Worm (Caenorhabditis elegans): ENCODE data around the gene lim-4.

Gene lim-4

DNA sequence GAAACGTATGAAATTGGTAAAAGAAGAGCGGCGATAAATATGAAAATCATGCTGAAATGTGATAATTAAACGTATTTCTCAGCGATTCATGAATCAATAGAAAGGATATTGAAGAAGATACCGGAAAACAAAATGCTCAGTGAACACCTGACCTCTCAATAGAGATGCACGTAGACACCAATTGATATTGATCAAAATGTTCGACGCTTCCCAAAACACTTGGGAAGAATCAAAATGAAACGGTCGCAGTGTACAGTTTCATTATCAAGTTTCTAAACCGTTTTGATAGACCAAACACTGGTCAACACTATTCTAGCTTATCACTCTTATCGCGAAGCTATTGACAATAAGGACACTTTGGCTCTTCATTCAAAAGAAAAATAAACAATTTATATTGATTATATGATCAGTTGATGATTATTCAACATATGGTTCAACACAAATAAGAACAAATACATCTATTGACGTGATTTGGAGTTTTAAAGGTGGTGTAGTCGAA is 30.9 kb downstream of the lim-4 start, which contains the start of gene ttr-48:
Gene ttr-48 (minus strand): TSS at position 51 of the 499 bp plus-strand sequence.
- TF ChIP-seq F13C5.2 (tag; optimal IDR thresholded peaks at IDR 0.05) (no peak), B0310.2 (tag; optimal IDR thresholded peaks at IDR 0.05) (no peak), tbx-37 (GFP tag; conservative IDR thresholded peaks at IDR 0.05) (no peak), scrt-1 (GFP tag; IDR thresholded peaks at IDR 0.05) (no peak), aly-1 (tag; optimal IDR thresholded peaks at IDR 0.05) (no peak), ceh-36 (tag; optimal IDR thresholded peaks at IDR 0.05) (no peak), flt-1 (GFP tag; IDR thresholded peaks at IDR 0.05) (no peak), hmbx-1 (tag; optimal IDR thresholded peaks at IDR 0.05) (no peak), sea-1 (GFP tag; conservative IDR thresholded peaks at IDR 0.05) (no peak), tbx-11 (GFP tag; IDR thresholded peaks at IDR 0.05) (no peak), pes-1 (GFP tag; IDR thresholded peaks at IDR 0.05) (no peak)

DNA sequence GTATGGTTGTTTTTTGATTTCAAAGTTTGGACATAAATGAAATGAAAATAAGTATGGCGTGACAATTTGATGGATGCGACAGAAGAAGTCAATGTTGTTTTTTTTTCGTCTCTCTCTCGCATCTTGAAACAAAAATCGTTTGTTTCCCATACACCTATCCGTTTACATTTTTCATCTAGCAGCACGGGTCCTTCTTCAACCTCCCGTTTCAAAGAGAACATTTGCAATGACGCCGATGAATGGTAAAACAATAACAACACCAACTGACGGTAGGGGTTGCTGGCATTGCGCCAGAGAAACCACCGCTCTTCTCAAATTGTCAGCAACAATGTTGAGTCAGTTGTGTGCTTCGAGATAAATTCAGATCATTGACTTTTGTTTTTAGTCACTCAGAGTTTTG is 34.2 kb downstream of the lim-4 start:
- no peak for TF ChIP-seq tbx-37 (GFP tag; conservative IDR thresholded peaks at IDR 0.05)

DNA sequence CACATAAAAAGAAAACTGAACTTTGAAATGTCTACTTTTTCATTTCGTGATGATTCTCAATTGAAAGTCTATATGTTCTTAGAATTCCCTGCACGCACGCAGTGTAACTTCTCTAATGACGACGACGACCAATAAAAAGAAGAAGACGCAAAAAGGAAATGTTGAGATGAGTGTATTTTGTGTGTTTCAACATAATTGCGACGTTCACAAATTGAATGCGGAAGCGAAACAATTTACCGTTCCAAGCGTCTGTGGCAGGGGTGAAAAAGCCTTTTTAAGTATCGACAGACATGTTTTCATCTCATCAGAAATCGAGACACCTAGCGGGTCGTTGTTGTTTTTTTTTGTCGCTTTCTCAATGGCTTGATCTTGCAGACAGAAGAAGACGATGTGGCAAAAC is 34.7 kb downstream of the lim-4 start:
- no peak for TF ChIP-seq hmg-4 (GFP tag; optimal IDR thresholded peaks at IDR 0.05)

DNA sequence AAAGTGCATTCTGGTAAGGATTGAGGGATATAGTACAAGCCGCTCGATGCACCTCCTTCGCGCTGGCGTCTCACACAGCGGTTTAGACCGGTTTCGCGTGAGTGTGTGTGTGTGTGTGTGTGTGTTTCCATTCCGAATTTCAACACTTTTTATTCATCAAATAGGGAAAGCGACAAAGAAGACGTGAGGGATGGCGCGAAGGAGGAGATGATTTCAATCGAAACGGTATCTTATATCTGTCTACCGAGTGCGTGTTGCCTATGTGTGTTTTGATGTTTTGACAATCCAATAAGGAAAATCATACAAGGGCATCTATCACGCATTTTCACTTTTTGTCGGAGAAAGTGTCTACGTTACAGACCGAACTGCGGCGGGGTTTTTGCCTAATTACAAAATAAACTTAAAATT is 35.6 kb downstream of the lim-4 start:
- TF ChIP-seq sea-1 (GFP tag; conservative IDR thresholded peaks at IDR 0.05) (no peak), ceh-13 (GFP tag; optimal IDR thresholded peaks at IDR 0.05) (no peak), aly-1 (tag; optimal IDR thresholded peaks at IDR 0.05) (no peak), hnd-1 (tag; optimal IDR thresholded peaks at IDR 0.05) (no peak), ceh-36 (tag; optimal IDR thresholded peaks at IDR 0.05) (no peak), B0310.2 (tag; optimal IDR thresholded peaks at IDR 0.05) (no peak), pes-1 (GFP tag; IDR thresholded peaks at IDR 0.05) (no peak), hmg-4 (GFP tag; optimal IDR thresholded peaks at IDR 0.05) (no peak), tra-4 (tag; optimal IDR thresholded peaks at IDR 0.05) (no peak), tbx-11 (GFP tag; IDR thresholded peaks at IDR 0.05) (no peak), tbx-37 (GFP tag; conservative IDR thresholded peaks at IDR 0.05) (no peak), ets-7 (tag; optimal IDR thresholded peaks at IDR 0.05) (no peak), scrt-1 (GFP tag; IDR thresholded peaks at IDR 0.05) (no peak), flt-1 (GFP tag; IDR thresholded peaks at IDR 0.05) (no peak), ama-1 (optimal IDR thresholded peaks at IDR 0.05) (no peak), hmbx-1 (tag; optimal IDR thresholded peaks at IDR 0.05) (no peak), F13C5.2 (tag; optimal IDR thresholded peaks at IDR 0.05) (no peak)

DNA sequence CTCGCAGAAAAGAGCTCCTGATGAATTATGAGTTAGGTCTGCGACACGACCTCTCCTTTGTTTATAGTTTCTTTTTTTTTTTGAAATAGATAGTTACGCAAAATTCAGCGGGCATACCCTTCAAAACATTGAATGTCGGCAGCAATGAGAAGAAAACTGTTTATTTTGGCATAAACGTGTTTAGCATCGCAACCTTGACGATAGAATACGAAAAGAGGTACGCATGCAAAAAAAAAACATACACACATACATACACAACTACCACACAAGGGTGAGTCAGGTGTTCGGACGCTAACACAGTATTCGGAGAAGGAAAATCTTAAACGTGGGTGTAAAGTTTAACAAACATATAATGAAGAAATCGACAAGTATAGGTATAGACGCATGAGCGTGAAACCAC is 37.7 kb downstream of the lim-4 start:
- no peak for TF ChIP-seq B0310.2 (tag; optimal IDR thresholded peaks at IDR 0.05)
- TF ChIP-seq F13C5.2 (tag; optimal IDR thresholded peaks at IDR 0.05), result no peak
- no peak for TF ChIP-seq ceh-36 (tag; optimal IDR thresholded peaks at IDR 0.05)
- no peak for TF ChIP-seq tra-4 (tag; optimal IDR thresholded peaks at IDR 0.05)
- no peak for TF ChIP-seq tbx-11 (GFP tag; IDR thresholded peaks at IDR 0.05)
- no peak for TF ChIP-seq aly-1 (tag; optimal IDR thresholded peaks at IDR 0.05)
- no peak for TF ChIP-seq pes-1 (GFP tag; IDR thresholded peaks at IDR 0.05)
- TF ChIP-seq ceh-13 (GFP tag; optimal IDR thresholded peaks at IDR 0.05), result no peak
- TF ChIP-seq hnd-1 (tag; optimal IDR thresholded peaks at IDR 0.05), result no peak
- no peak for TF ChIP-seq sea-1 (GFP tag; conservative IDR thresholded peaks at IDR 0.05)
- TF ChIP-seq flt-1 (GFP tag; IDR thresholded peaks at IDR 0.05), result no peak
- TF ChIP-seq ama-1 (optimal IDR thresholded peaks at IDR 0.05), result no peak
- TF ChIP-seq tbx-37 (GFP tag; conservative IDR thresholded peaks at IDR 0.05), result no peak
- no peak for TF ChIP-seq scrt-1 (GFP tag; IDR thresholded peaks at IDR 0.05)
- TF ChIP-seq hmg-4 (GFP tag; optimal IDR thresholded peaks at IDR 0.05), result no peak

DNA sequence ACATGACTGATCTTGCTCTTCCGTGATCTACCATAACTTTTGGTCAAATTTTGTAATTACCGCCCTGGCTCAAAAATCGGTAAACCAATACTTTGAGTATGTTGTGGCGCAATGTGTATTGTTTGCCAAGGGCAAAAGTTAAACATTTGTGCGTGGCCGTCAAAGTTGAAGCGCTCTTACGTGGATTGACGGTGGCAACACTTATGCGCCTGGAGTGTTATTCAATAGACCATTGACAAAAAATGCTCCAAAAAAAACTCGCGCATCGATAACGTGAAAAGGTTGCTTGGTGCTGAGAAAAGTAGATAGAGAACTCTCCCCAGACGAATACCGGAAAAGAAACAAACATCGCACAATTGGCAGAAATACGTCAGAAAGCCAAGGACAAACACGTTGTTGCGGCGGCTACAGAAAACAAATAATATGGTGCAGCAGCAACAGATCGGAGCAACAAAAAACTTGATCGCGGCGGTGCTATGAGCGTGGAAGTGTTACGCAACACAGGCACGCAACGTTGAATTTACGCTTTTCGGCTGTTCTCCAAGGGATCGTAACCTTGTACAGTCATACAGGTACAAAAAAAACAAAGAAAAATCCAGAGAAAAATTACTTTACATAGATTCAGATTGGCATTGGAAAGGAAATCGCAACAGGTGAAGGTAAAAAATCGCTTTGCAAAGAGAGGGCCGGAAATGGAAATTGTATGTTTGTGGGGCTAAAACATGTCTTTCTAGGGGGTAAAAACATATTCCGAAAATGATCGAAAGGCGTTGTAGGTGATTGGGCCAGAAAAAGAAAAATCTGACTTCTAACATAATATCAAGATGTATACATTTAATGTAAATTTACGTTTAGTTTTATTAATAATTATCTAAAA is 39.1 kb downstream of the lim-4 start:
- TF ChIP-seq pes-1 (GFP tag; IDR thresholded peaks at IDR 0.05) (no peak), ceh-13 (GFP tag; optimal IDR thresholded peaks at IDR 0.05) (no peak)

DNA sequence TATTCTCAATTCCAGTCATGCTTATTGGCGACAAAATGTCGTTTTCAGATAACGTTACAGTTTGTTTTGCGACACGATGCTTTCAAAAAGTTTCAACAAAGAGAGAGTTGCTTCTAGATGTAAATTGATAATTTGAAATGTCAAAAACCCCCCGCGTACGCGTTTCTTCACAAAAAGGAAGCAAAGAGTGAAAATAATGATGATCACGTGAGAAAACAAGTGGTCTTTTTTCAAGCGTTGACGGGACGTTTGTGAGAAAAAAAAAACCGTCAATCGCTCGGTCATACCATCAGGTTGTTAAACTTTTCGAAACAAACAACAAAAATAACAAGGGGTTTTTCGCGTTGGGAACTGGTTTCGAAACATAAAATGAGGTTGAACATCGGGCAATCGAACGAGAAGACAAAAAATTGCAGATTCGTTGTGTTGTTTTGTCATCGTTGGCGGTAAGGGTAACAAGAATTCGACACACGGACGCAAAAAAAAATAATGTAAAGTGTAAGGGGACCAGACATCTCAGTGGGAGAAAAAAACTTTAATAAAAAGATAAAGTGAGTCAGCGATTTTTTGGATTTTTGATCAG is 41.2 kb downstream of the lim-4 start:
- TF ChIP-seq tbx-11 (GFP tag; IDR thresholded peaks at IDR 0.05), result no peak
- TF ChIP-seq ceh-36 (tag; optimal IDR thresholded peaks at IDR 0.05), result no peak
- no peak for TF ChIP-seq tra-4 (tag; optimal IDR thresholded peaks at IDR 0.05)
- no peak for TF ChIP-seq sea-1 (GFP tag; conservative IDR thresholded peaks at IDR 0.05)
- TF ChIP-seq tbx-37 (GFP tag; conservative IDR thresholded peaks at IDR 0.05), result no peak
- TF ChIP-seq ets-7 (tag; optimal IDR thresholded peaks at IDR 0.05), result no peak
- no peak for TF ChIP-seq scrt-1 (GFP tag; IDR thresholded peaks at IDR 0.05)

DNA sequence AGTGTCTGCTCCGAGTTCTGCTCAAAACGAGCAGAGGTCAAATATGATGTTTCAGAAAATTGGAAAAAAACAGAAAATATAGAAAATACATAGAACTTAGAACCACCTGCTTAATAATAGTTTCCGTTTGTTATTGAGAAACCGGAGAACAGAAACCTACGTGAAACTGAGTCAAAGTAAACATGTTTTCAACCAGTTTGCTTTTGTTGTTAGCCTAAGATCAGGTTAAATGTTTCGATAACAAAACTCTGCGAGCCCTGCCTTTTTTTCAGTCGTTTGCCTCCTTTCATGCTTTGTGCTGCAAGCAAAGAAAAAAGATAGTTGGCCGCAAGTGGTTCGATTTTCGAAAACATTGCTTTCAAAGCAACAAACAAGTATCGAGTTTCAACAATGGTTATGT is 42.5 kb downstream of the lim-4 start:
- no peak for TF ChIP-seq hmg-4 (GFP tag; optimal IDR thresholded peaks at IDR 0.05)
- TF ChIP-seq aly-1 (tag; optimal IDR thresholded peaks at IDR 0.05), result no peak
- no peak for TF ChIP-seq hmbx-1 (tag; optimal IDR thresholded peaks at IDR 0.05)
- TF ChIP-seq tbx-11 (GFP tag; IDR thresholded peaks at IDR 0.05), result no peak
- TF ChIP-seq flt-1 (GFP tag; IDR thresholded peaks at IDR 0.05), result no peak
- TF ChIP-seq B0310.2 (tag; optimal IDR thresholded peaks at IDR 0.05), result no peak
- TF ChIP-seq ceh-13 (GFP tag; optimal IDR thresholded peaks at IDR 0.05), result no peak
- TF ChIP-seq tra-4 (tag; optimal IDR thresholded peaks at IDR 0.05), result no peak
- TF ChIP-seq ceh-36 (tag; optimal IDR thresholded peaks at IDR 0.05), result no peak
- no peak for TF ChIP-seq scrt-1 (GFP tag; IDR thresholded peaks at IDR 0.05)
- TF ChIP-seq F13C5.2 (tag; optimal IDR thresholded peaks at IDR 0.05), result no peak
